Fruit fly (Drosophila melanogaster) S2 (cell line): ENCODE data around the gene CG42854.

Experiments used
- CG8478 ChIP-seq: fragments of >200 bp; optimal IDR thresholded peaks from 2 replicates; lab custom pipeline; 2018
- CTCF ChIP-seq, 2 experiments: fragments of >200 bp; optimal IDR thresholded peaks; 2 replicates each; lab custom pipeline; 2018

Gene CG42854

DNA sequence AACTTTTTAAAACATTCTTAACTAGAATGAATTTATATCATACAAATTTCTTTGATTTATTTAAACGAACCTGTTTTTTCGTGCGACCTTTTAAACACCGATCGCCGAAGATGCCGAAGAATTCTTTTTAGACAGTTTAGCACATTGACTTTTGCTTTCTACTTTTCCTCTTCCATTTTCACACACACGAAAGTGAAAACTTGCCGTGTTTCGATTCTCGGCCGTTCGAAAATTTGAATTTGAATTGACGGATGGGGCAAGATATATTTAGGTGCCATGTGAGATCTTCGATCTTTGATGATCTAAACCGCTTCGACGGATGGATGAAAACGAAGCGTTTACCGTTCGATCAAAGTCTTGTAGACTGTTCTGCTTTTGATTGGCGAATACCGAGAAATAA lies 8.9 kb upstream of the CG42854 start:
- TF ChIP-seq CTCF (optimal IDR thresholded peaks at IDR 0.05; lab: Kevin White, UChicago) (no peak), CG8478 (lab: Kevin White, UChicago) (no peak)

- no peak for TF ChIP-seq CG8478 (lab: Kevin White, UChicago)
- TF ChIP-seq CTCF (optimal IDR thresholded peaks at IDR 0.05; lab: Kevin White, UChicago) = no peak
Measured at dm6 chrX:17254094-17254493, 7.3 kb upstream of the CG42854 start.

DNA sequence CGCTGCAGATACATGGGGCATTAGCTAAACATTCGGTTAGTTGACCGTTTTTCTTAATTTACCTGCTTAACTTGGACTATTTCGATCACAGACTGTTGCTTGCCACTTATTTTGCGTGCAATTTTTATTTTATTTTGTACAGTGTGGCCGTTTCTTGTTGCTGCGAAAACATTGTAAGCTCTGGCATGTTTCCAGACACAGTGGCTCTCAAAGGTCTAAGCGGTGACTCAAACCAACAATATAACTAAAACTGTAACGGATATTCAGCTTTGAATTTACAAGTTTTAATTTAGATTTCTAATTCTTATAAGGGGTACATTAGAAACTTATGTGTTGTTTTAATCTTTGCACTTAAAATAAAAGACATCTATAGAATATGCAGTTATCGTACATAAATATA lies 2.5 kb upstream of the CG42854 start, which contains the start of gene CG8675:
TSS of gene CG8675 (minus strand) at position 177 of the 400 bp plus-strand sequence.
- TF ChIP-seq CG8478 (lab: Kevin White, UChicago) (no peak), CTCF (optimal IDR thresholded peaks at IDR 0.05; lab: Kevin White, UChicago) (peak in 1 of 2 experiments; percentile 48)

DNA sequence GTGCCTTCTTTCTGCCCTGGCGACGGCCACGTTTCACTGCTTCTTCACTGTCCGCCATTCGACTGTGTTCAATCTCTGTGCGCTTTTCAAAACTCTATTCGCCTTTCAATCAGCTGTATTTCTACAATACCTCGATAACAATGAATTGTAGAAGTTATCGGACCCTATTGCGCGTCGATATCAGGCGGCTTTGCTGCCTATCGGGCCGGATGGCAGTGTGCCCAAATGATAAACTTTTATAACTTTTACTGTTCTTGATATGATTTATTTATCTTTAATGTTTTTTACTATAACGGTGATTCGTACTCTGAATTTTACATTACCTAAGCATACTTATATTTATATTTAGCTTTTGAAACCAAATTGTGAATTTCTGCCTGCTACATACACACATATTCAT lies 2.0 kb downstream of the CG42854 start, which contains the start of gene CG8915:
TSS of gene CG8915 (minus strand) at position 148 of the 400 bp plus-strand sequence.
- TF ChIP-seq CTCF (optimal IDR thresholded peaks at IDR 0.05; lab: Kevin White, UChicago) (no peak), CG8478 (lab: Kevin White, UChicago) (no peak)

dm6 chrX:17237421-17237820 lies 9.4 kb downstream of the CG42854 start:
- TF ChIP-seq CTCF (optimal IDR thresholded peaks at IDR 0.05; lab: Kevin White, UChicago) (no peak), CG8478 (lab: Kevin White, UChicago) (no peak)

dm6 chrX:17236468-17236867 lies 10.3 kb downstream of the CG42854 start:
- TF ChIP-seq CG8478 (lab: Kevin White, UChicago) (no peak), CTCF (optimal IDR thresholded peaks at IDR 0.05; lab: Kevin White, UChicago) (no peak)

dm6 chrX:17232642-17233041 lies 14.2 kb downstream of the CG42854 start, which contains the start of gene f:
Gene f, plus strand, starts transcription at chrX:17232942.
- no peak for TF ChIP-seq CTCF (optimal IDR thresholded peaks at IDR 0.05; lab: Kevin White, UChicago)
- TF ChIP-seq CG8478 (lab: Kevin White, UChicago) = no peak

DNA sequence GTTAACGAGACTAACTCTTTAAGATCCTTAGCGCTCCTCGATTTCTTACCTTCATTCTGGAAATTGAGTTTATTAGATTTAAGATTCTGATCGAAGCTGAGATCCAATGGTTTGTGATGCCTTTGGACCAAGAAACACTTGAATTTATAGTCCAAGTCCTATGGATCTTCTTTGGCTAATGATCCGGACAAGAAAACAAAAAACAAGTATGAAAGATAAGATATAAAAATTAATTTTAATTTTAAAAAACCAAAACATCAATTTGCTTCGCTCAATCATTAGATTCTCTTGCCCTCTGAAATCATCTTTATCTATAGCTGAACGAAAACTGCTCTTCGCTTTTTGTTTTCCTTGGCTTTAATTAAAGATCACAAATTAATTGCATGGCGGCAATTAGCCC lies 15.9 kb downstream of the CG42854 start, which contains the start of gene CG10597:
TSS of gene CG10597 (minus strand) at position 101 of the 400 bp plus-strand sequence.
- no peak for TF ChIP-seq CTCF (optimal IDR thresholded peaks at IDR 0.05; lab: Kevin White, UChicago)
- TF ChIP-seq CG8478 (lab: Kevin White, UChicago) = no peak

DNA sequence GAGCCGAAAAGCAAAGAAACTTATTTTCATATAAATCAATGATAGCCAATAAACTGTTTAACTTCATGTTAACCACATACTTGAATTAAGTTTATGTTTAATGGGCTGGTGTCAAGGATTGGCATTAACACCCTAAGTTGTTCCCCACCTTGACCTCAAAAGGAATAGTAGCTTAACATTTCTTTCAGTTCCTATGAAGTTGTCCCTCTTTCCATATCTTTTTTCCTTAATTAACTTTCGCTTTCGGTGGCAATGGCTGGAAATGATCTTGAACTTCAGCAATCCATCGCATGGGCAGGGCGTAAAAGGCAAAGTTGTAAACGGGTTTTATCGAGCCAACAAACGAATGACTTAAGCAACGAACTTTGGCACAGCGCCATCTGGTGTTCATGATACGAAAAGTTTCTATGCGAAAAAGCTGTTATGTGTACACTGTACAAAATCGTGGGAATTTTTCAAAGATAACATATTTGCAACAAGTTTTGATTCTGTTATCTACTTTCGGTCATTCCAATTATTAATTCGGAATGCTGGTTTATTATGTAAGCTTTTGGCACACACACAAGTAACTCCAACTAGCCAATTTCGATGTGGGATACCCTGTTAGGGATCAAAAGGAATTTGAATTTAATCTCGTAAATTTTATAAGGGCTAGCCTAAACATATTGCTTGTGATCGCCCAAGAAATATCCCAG lies 17.2 kb downstream of the CG42854 start:
- TF ChIP-seq CTCF (optimal IDR thresholded peaks at IDR 0.05; lab: Kevin White, UChicago) = peak; percentile 51 to 62
- TF ChIP-seq CG8478 (lab: Kevin White, UChicago) = no peak

dm6 chrX:17227462-17227861 lies 19.4 kb downstream of the CG42854 start:
- no peak for TF ChIP-seq CTCF (optimal IDR thresholded peaks at IDR 0.05; lab: Kevin White, UChicago)
- no peak for TF ChIP-seq CG8478 (lab: Kevin White, UChicago)

dm6 chrX:17226681-17227019 lies 20.2 kb downstream of the CG42854 start, which contains the start of gene CG10598:
Gene CG10598, minus strand, starts transcription at chrX:17226867.
- TF ChIP-seq CTCF (optimal IDR thresholded peaks at IDR 0.05; lab: Kevin White, UChicago) (no peak), CG8478 (lab: Kevin White, UChicago) (no peak)

dm6 chrX:17225972-17226680 lies 20.7 kb downstream of the CG42854 start:
- no peak for TF ChIP-seq CTCF (optimal IDR thresholded peaks at IDR 0.05; lab: Kevin White, UChicago)
- no peak for TF ChIP-seq CG8478 (lab: Kevin White, UChicago)

dm6 chrX:17223715-17224114 lies 23.1 kb downstream of the CG42854 start, which contains the start of gene CG34327:
Gene CG34327, minus strand, starts transcription at chrX:17223815.
- no peak for TF ChIP-seq CTCF (optimal IDR thresholded peaks at IDR 0.05; lab: Kevin White, UChicago)
- no peak for TF ChIP-seq CG8478 (lab: Kevin White, UChicago)

DNA sequence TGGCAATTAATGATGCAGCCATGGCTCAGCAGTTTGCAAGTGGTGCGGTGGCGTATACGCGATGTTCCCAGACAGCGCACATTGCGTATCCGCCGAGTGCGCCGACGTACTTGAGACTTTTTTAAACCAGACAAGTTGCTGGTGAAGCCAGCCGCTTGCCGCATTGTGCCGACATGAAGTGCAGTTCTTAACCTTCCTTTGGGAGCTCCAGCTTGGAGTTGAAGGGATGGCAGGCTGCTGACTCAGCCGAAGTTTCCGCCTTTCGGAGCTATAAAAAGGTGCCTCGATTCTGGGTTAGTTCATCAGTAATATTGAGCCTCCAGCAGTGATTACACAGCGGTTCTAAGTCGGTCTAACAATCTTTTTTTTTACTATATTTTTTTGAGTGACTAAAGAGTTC lies 25.7 kb downstream of the CG42854 start, which contains the start of gene CG5172:
TSS of gene CG5172 (plus strand) at position 301 of the 400 bp plus-strand sequence.
- TF ChIP-seq CTCF (optimal IDR thresholded peaks at IDR 0.05; lab: Kevin White, UChicago) (no peak), CG8478 (lab: Kevin White, UChicago) (no peak)
